Fruit fly (Drosophila melanogaster) whole organism, embryonic: ENCODE results near the gene Vlet.

Experiments used
- Antp ChIP-seq: fragments of 200-800 bp; sonication (Bioruptor generic); optimal IDR thresholded peaks from 3 replicates; lab custom pipeline; 2016; ENCODE audit warnings: missing biosample characterization, missing genetic modification characterization
- Awh ChIP-seq: fragments of 200-800 bp; sonication (Bioruptor generic); IDR thresholded peaks from 2 replicates; pipeline ENCODE4, ENCODE4 v1.3.6; 2022; ENCODE audit warnings: missing biosample characterization, missing genetic modification characterization
- B-H2 ChIP-seq: fragments of 200-800 bp; sonication (Bioruptor generic); optimal IDR thresholded peaks from 2 replicates; lab custom pipeline; 2018; ENCODE audit warnings: missing biosample characterization, mild to moderate bottlenecking, missing genetic modification characterization
- CG17186 ChIP-seq: fragments of 200-800 bp; sonication (Bioruptor generic); optimal IDR thresholded peaks from 3 replicates; lab custom pipeline; 2017; ENCODE audit warnings: missing biosample characterization, missing genetic modification reagents, missing genetic modification characterization
- CG17328 ChIP-seq: fragments of 200-800 bp; sonication (Bioruptor generic); IDR thresholded peaks from 2 replicates; pipeline ENCODE4 v1.3.6; 2022; ENCODE audit warnings: missing biosample characterization, missing genetic modification characterization
- CG17568 ChIP-seq: fragments of 200-800 bp; sonication (Bioruptor generic); optimal IDR thresholded peaks from 2 replicates; lab custom pipeline; 2018; ENCODE audit warnings: missing biosample characterization, mild to moderate bottlenecking, missing genetic modification characterization, moderate library complexity
- CG2712 ChIP-seq: fragments of 200-800 bp; optimal IDR thresholded peaks from 3 replicates; lab custom pipeline; 2019; ENCODE audit warnings: missing biosample characterization, mild to moderate bottlenecking, missing genetic modification characterization, moderate library complexity
- CG3065 ChIP-seq: fragments of 200-800 bp; sonication (Bioruptor generic); optimal IDR thresholded peaks from 2 replicates; lab custom pipeline; 2016; ENCODE audit warnings: missing biosample characterization, missing genetic modification characterization
- CG32532 ChIP-seq: fragments of 200-800 bp; sonication (Bioruptor generic); IDR thresholded peaks from 2 replicates; pipeline ENCODE4 v1.3.6; 2022; ENCODE audit warnings: missing biosample characterization, missing genetic modification characterization
- CG3281 ChIP-seq: fragments of 200-800 bp; sonication (Bioruptor generic); optimal IDR thresholded peaks from 3 replicates; lab custom pipeline; 2017; ENCODE audit warnings: missing biosample characterization, mild to moderate bottlenecking, missing genetic modification characterization
- CG4854 ChIP-seq: fragments of 200-800 bp; sonication (Bioruptor generic); optimal IDR thresholded peaks from 2 replicates; lab custom pipeline; 2016; ENCODE audit warnings: missing biosample characterization, missing genetic modification characterization, inconsistent platforms
- CG7839 ChIP-seq: fragments of 200-800 bp; sonication (Bioruptor generic); optimal IDR thresholded peaks from 3 replicates; lab custom pipeline; 2018; ENCODE audit warnings: missing biosample characterization, mild to moderate bottlenecking, missing genetic modification characterization, moderate library complexity
- Deaf1 ChIP-seq: fragments of 200-800 bp; optimal IDR thresholded peaks from 3 replicates; lab custom pipeline; 2019; ENCODE audit warnings: missing biosample characterization, mild to moderate bottlenecking, missing genetic modification characterization, moderate library complexity
- Dip3 ChIP-seq: fragments of 200-800 bp; sonication (Bioruptor generic); optimal IDR thresholded peaks from 3 replicates; lab custom pipeline; 2016; ENCODE audit warnings: missing biosample characterization, missing genetic modification characterization
- Dp ChIP-seq: fragments of 200-800 bp; sonication (Bioruptor generic); optimal IDR thresholded peaks from 2 replicates; lab custom pipeline; 2018; ENCODE audit warnings: missing biosample characterization, mild to moderate bottlenecking, missing genetic modification characterization, moderate library complexity
- E2f2 ChIP-seq: fragments of 200-800 bp; sonication (Bioruptor generic); IDR thresholded peaks from 2 replicates; pipeline ENCODE4 v1.3.6; 2022; ENCODE audit warnings: missing biosample characterization, missing genetic modification characterization
- Eip74EF ChIP-seq, 2 experiments: fragments of 200-800 bp in 1 of 2; fragments of >200 bp in 1 of 2; sonication (Bioruptor generic) in 1 of 2; optimal IDR thresholded peaks; 2 replicates each; lab custom pipeline; 2017 to 2019; ENCODE audit warnings: missing biosample characterization in 2 of 2, missing genetic modification characterization in 2 of 2, mild to moderate bottlenecking in 1 of 2, moderate library complexity in 1 of 2
- HLH4C ChIP-seq: fragments of 200-800 bp; sonication (Bioruptor generic); IDR thresholded peaks from 3 replicates; pipeline ENCODE4 v1.3.6; 2022; ENCODE audit warnings: missing biosample characterization, missing genetic modification characterization; ENCODE audit not compliant: partially characterized antibody
- Max ChIP-seq: fragments of 200-800 bp; sonication (Bioruptor generic); optimal IDR thresholded peaks from 2 replicates; lab custom pipeline; 2016; ENCODE audit warnings: missing biosample characterization, mild to moderate bottlenecking, missing genetic modification characterization
- Opbp ChIP-seq: fragments of 200-800 bp; sonication (Bioruptor generic); IDR thresholded peaks from 3 replicates; pipeline ENCODE4 v1.3.6; 2022; ENCODE audit warnings: missing biosample characterization, missing genetic modification characterization; ENCODE audit not compliant: partially characterized antibody
- Taf1 ChIP-seq: fragments of 200-800 bp; sonication (Bioruptor generic); IDR thresholded peaks from 2 replicates; pipeline ENCODE4 v1.3.6; 2022; ENCODE audit warnings: missing biosample characterization, missing genetic modification characterization
- bbx ChIP-seq: fragments of 200-800 bp; sonication (Bioruptor generic); IDR thresholded peaks from 2 replicates; pipeline ENCODE4 v1.3.6; 2022; ENCODE audit warnings: missing biosample characterization, missing genetic modification characterization; ENCODE audit not compliant: partially characterized antibody
- cg ChIP-seq: fragments of 200-800 bp; sonication (Bioruptor generic); optimal IDR thresholded peaks from 3 replicates; lab custom pipeline; 2019; ENCODE audit warnings: missing biosample characterization, mild to moderate bottlenecking, missing genetic modification characterization, moderate library complexity
- ci ChIP-seq: fragments of 200-800 bp; sonication (Bioruptor generic); IDR thresholded peaks from 3 replicates; pipeline ENCODE4 v1.3.6; 2022; ENCODE audit warnings: missing biosample characterization, missing genetic modification characterization
- fd102C ChIP-seq: fragments of 200-800 bp; sonication (Bioruptor generic); optimal IDR thresholded peaks from 2 replicates; lab custom pipeline; 2018; ENCODE audit warnings: missing biosample characterization, mild to moderate bottlenecking, missing genetic modification characterization, moderate library complexity
- lbe ChIP-seq: fragments of 200-800 bp; sonication (Bioruptor generic); optimal IDR thresholded peaks from 2 replicates; lab custom pipeline; 2016; ENCODE audit warnings: missing biosample characterization, mild to moderate bottlenecking, missing genetic modification characterization
- nom ChIP-seq: fragments of 200-800 bp; sonication (Bioruptor generic); optimal IDR thresholded peaks from 2 replicates; lab custom pipeline; 2017; ENCODE audit warnings: missing biosample characterization, missing genetic modification characterization, mild to moderate bottlenecking, moderate library complexity, missing genetic modification reagents
- odd ChIP-seq: fragments of 200-800 bp; sonication (Bioruptor generic); optimal IDR thresholded peaks from 2 replicates; lab custom pipeline; 2017; ENCODE audit warnings: missing biosample characterization, mild to moderate bottlenecking, missing genetic modification characterization
- pho ChIP-seq: fragments of 200-800 bp; sonication (Bioruptor generic); optimal IDR thresholded peaks from 2 replicates; lab custom pipeline; 2016; ENCODE audit warnings: missing biosample characterization, missing genetic modification characterization
- prd ChIP-seq, 3 experiments: fragments of >200 bp in 2 of 3; fragments of 200-800 bp in 1 of 3; sonication (Bioruptor generic) in 1 of 3; optimal IDR thresholded peaks in 2 of 3; IDR thresholded peaks in 1 of 3; 2 replicates in 2 of 3; 3 replicates in 1 of 3; pipeline versions ENCODE4 v1.3.6 to Lab custom; 2017 to 2022; ENCODE audit warnings: missing biosample characterization in 1 of 3, missing genetic modification characterization in 1 of 3
- psq ChIP-seq: fragments of 200-800 bp; sonication (Bioruptor generic); optimal IDR thresholded peaks from 2 replicates; lab custom pipeline; 2017; ENCODE audit warnings: missing biosample characterization, missing genetic modification characterization
- ranshi ChIP-seq: fragments of 200-800 bp; sonication (Bioruptor generic); IDR thresholded peaks from 2 replicates; pipeline ENCODE4 v1.3.6; 2022; ENCODE audit warnings: missing biosample characterization, missing genetic modification characterization
- seq ChIP-seq: fragments of 200-800 bp; sonication (Bioruptor generic); IDR thresholded peaks from 2 replicates; pipeline ENCODE4 v1.3.6; 2022; ENCODE audit warnings: missing biosample characterization, missing genetic modification characterization
- stwl ChIP-seq: fragments of 200-800 bp; sonication (Bioruptor generic); optimal IDR thresholded peaks from 3 replicates; lab custom pipeline; 2018; ENCODE audit warnings: missing biosample characterization, mild to moderate bottlenecking, missing genetic modification characterization, moderate library complexity
- sug ChIP-seq: fragments of 200-800 bp; optimal IDR thresholded peaks from 2 replicates; lab custom pipeline; 2019; ENCODE audit warnings: missing biosample characterization, mild to moderate bottlenecking, missing genetic modification characterization, moderate library complexity
- vfl ChIP-seq: fragments of 200-800 bp; sonication (Bioruptor generic); optimal IDR thresholded peaks from 2 replicates; lab custom pipeline; 2016; ENCODE audit warnings: missing biosample characterization, missing genetic modification characterization
- vnd ChIP-seq: fragments of 200-800 bp; sonication (Bioruptor generic); IDR thresholded peaks from 3 replicates; pipeline ENCODE4 v1.3.6; 2022; ENCODE audit warnings: missing biosample characterization, missing genetic modification characterization; ENCODE audit not compliant: partially characterized antibody
- vvl ChIP-seq: fragments of 200-800 bp; sonication (Bioruptor generic); IDR thresholded peaks from 2 replicates; pipeline ENCODE4 v1.3.6; 2022; ENCODE audit warnings: missing biosample characterization, missing genetic modification characterization
- z ChIP-seq: fragments of 200-800 bp; sonication (Bioruptor generic); IDR thresholded peaks from 3 replicates; pipeline ENCODE4 v1.3.6; 2022; ENCODE audit warnings: missing biosample characterization, missing genetic modification characterization

Gene Vlet

DNA sequence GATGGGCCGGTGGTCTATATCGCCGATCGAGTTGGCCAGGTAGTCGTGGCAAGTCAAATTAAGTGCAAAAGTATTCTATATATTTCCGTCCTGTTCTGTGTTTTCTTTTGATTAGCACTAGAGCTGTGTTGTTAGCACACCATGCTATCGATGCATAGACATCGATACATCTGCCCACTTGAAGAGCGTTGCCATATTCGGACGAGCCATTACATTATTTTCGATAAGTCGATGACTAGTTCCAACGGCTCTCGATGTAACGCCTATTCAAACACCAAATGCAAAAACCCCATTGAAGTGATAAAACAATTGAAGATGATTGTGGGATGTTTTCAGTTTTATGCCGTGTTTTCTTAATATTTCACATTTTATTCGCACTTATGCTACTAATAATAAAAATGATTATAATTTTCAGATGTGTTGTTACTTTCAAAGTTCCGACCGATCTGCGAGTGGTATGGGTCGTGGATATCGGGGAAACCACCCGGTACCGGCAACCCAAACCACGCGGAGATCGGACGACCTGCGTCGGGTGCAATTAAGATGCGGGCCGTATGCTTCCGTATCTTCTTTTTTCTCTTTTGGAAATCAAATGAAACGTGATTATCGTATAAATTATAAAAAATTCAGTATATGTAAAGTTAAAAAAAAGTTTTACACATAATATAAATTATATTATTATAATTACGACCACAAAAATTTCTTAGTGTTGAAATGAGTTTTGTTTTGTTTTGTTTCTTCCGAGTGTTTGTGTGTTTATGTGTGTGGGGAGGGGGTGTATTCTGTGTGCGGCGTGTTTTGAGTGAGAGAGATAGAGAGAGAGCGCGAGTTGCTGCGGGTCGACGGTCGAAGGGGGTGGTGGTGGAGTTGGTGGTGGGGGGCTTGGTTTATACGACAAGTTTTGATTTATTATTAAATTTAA, 31.7 kb upstream of the Vlet start, which contains the start of gene FucT6 (continued):
- TF ChIP-seq vnd (GFP tag; lab: Robert Waterston, UW) (peak; percentile 81), CG4854 (no peak), bbx (GFP tag; lab: Robert Waterston, UW) (peak; percentile 90), Taf1 (GFP tag; lab: Robert Waterston, UW) (no peak), CG7839 (tag; lab: Kevin White, UChicago) (no peak), vvl (GFP tag; lab: Robert Waterston, UW) (peak; percentile 28; the same call in 1 of the 2 replicates), CG17328 (GFP tag; lab: Robert Waterston, UW) (0 out of 2 replicates have a peak, but pooled peaks have one; percentile 32), stwl (tag; lab: Kevin White, UChicago) (peak; percentile 70), CG2712 (peak; percentile 2), psq (GFP tag; lab: Kevin White, UChicago) (no peak), fd102C (no peak), Max (peak; percentile 5), CG17186 (peak; percentile 18), Antp (GFP tag; lab: Kevin White, UChicago) (no peak), E2f2 (GFP tag; lab: Robert Waterston, UW) (peak; percentile 78), Opbp (GFP tag; lab: Robert Waterston, UW) (peak; percentile 92), odd (GFP tag; lab: Kevin White, UChicago) (peak; percentile 20), prd (optimal IDR thresholded peaks at IDR 0.05; lab: Kevin White, UChicago) (no peak), prd (GFP tag; IDR thresholded peaks at IDR 0.05; lab: Robert Waterston, UW) (no peak), CG32532 (peak; percentile 52; the same call in 1 of the 2 replicates), ci (GFP tag; lab: Robert Waterston, UW) (0 out of 3 replicates have a peak, but pooled peaks have one; percentile 7), vfl (GFP tag; lab: Kevin White, UChicago) (no peak), seq (GFP tag; lab: Robert Waterston, UW) (no peak), CG17568 (GFP tag; lab: Kevin White, UChicago) (no peak), CG3065 (no peak), pho (GFP tag; lab: Kevin White, UChicago) (peak; percentile 17), Dip3 (GFP tag; lab: Kevin White, UChicago) (no peak), Eip74EF (GFP tag; optimal IDR thresholded peaks at IDR 0.05; lab: Kevin White, UChicago) (peak in 1 of 2 experiments; percentile 32), z (GFP tag; lab: Robert Waterston, UW) (peak; percentile 91), HLH4C (GFP tag; lab: Robert Waterston, UW) (peak; percentile 87), CG3281 (GFP tag; lab: Kevin White, UChicago) (peak; percentile 21), Dp (GFP tag; lab: Kevin White, UChicago) (peak; percentile 71), ranshi (GFP tag; lab: Robert Waterston, UW) (0 out of 2 replicates have a peak, but pooled peaks have one; percentile 21), nom (GFP tag; lab: Kevin White, UChicago) (peak; percentile 45)
- TF ChIP-seq, all 482 proteins: peak for 129

DNA sequence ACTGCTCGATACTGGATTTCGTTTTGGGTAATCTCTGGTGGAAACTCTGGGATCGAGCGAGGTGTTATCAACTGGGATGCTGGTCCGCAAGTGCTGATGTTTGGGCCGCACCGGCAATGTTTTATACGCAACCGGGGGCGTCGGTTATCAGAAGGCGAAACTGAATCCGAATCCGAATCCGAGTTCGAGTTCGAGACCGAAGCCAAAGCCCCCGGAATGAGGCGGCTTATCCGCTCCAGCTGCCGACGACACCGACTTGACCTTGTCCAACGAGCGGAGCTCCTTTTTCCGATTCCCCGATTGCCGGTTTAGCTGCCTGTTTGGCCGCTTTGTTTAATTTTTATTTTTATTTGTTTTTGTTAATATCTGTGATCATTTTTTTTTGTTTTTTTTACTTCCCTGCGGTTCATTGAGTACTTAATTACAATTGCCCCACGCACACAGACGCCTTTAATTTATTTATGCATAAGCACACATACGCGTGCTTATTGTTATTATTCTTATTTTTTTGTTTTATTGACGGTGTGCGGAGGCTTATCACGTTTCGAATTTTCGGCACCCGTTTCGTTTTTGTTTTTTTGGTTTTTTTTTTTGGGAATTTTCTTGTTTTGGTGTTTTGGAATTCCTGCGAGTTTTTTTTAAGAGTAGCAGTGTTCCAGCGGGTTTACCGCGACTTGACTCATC, 26.7 kb upstream of the Vlet start, which contains the start of gene CG2444:
Gene CG2444 (minus strand): TSS at position 372 of the 684 bp plus-strand sequence.
- TF ChIP-seq lbe: peak; percentile 55
- TF ChIP-seq sug: peak; percentile 13
- no peak for TF ChIP-seq B-H2 (GFP tag; lab: Kevin White, UChicago)
- peak; percentile 6 for TF ChIP-seq cg (GFP tag; lab: Kevin White, UChicago)
- peak; percentile 57 for TF ChIP-seq Deaf1 (tag; lab: Kevin White, UChicago)
- TF ChIP-seq Awh (GFP tag; lab: Robert Waterston, UW): no peak
- TF ChIP-seq, all 482 proteins: peak for 4
